Fruit fly (Drosophila melanogaster) whole organism, larva: ENCODE data around the gene CG15370.

ENCODE experiments used
- noc ChIP-seq: fragments of 200-800 bp; sonication (Bioruptor generic); optimal IDR thresholded peaks from 3 replicates; lab custom pipeline; 2019; ENCODE audit warnings: missing biosample characterization, mild to moderate bottlenecking, missing genetic modification characterization, moderate library complexity

Gene CG15370

DNA sequence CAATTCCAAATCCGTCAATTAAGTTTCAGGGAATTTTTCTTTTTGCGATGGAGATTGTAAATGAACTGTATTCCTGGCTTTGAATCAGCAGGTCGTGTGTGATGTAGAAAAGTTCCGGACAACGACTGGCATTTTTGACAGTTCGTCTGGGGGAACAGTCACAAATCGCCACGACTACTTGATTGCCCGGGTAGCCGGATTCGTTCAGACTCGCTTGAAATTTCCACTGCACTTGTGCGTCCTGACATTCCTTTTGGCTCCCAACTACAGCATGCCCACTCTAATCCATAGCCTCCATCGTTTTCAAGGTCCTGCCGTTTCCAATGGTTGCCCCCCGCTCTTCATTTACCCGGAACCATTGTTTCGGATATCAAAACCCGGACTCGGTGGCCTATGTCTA is 44.6 kb downstream of the CG15370 start, which contains the start of gene CG17440:
Gene CG17440, minus strand, starts transcription at position 101 of the 400 bp plus-strand sequence.
- no peak for TF ChIP-seq noc (tag; lab: Kevin White, UChicago)

DNA sequence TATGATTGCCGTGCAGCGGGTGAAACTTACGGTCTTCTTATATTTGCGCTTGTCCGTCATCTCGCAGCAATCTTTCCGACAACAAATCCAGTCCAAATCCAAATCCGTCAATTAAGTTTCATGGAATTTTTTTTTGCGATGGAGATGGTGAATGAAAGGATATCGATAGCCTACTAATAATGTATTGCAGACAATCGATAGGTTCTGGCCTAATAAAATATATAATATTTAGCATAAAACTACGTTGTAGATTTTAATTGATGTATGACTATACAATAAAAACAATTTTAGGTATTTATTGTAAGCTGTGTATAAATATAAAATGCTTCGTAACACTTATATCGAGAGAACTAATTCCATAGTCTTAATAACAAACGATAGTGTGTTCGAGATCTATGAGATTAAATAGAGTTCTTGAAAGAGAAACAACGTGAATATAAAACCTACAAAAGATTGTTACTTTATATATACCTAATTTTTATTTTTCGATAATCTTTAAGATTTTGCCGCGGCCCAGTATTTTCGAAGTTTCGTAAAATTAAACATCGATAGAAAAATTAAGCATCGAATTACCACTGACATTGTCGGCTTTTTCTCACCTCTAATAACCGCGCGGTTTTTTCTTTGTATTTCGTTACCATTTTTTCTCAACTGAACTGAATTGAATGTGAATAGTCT is 47.7 kb downstream of the CG15370 start, which contains the start of the genes Cfp1 and Aladin:
Gene Cfp1, minus strand, starts transcription at position 131 of the 678 bp plus-strand sequence.
Gene Aladin, plus strand, starts transcription at position 584 of the 678 bp plus-strand sequence.
- TF ChIP-seq noc (tag; lab: Kevin White, UChicago): no peak
